Fruit fly (Drosophila melanogaster) whole organism, adult: Measurements from ENCODE around the gene Tailor.

Experiments used
- CG12768 ChIP-seq: fragments of 200-800 bp; sonication (Bioruptor generic); optimal IDR thresholded peaks from 2 replicates; lab custom pipeline; 2017; ENCODE audit warnings: missing biosample characterization, missing genetic modification characterization, mild to moderate bottlenecking, moderate library complexity, missing genetic modification reagents
- CG14711 ChIP-seq: fragments of 200-800 bp; sonication (Bioruptor generic); optimal IDR thresholded peaks from 2 replicates; lab custom pipeline; 2018; ENCODE audit warnings: missing biosample characterization, mild to moderate bottlenecking, missing genetic modification characterization, moderate library complexity
- CG1620 ChIP-seq: fragments of 200-800 bp; sonication (Bioruptor generic); optimal IDR thresholded peaks from 2 replicates; lab custom pipeline; 2016; ENCODE audit warnings: missing biosample characterization, missing genetic modification characterization
- CG5204 ChIP-seq: fragments of 200-800 bp; sonication (Bioruptor generic); optimal IDR thresholded peaks from 2 replicates; lab custom pipeline; 2016; ENCODE audit warnings: missing biosample characterization, missing genetic modification characterization
- CG7045 ChIP-seq: fragments of 200-800 bp; sonication (Bioruptor generic); optimal IDR thresholded peaks from 2 replicates; lab custom pipeline; 2017; ENCODE audit warnings: missing biosample characterization, mild to moderate bottlenecking, missing genetic modification characterization
- Hr96 ChIP-seq: fragments of 200-800 bp; sonication (Bioruptor generic); optimal IDR thresholded peaks from 2 replicates; lab custom pipeline; 2016; ENCODE audit warnings: missing biosample characterization, missing genetic modification characterization
- Mnt ChIP-seq: fragments of 200-800 bp; sonication (Bioruptor generic); optimal IDR thresholded peaks from 2 replicates; lab custom pipeline; 2016; ENCODE audit warnings: missing biosample characterization, mild to moderate bottlenecking, missing genetic modification characterization
- cic ChIP-seq: fragments of 200-800 bp; sonication (Bioruptor generic); optimal IDR thresholded peaks from 2 replicates; lab custom pipeline; 2017; ENCODE audit warnings: missing biosample characterization, mild to moderate bottlenecking, missing genetic modification characterization, moderate library complexity
- cnc ChIP-seq, 2 experiments: fragments of >200 bp; optimal IDR thresholded peaks; 2 replicates each; lab custom pipeline; 2017
- kay ChIP-seq: fragments of 200-800 bp; sonication (Bioruptor generic); peaks from one replicate; lab custom pipeline; 2016; ENCODE audit warnings: missing biosample characterization, missing genetic modification characterization, borderline replicate concordance
- ovo ChIP-seq: fragments of 200-800 bp; sonication (Bioruptor generic); optimal IDR thresholded peaks from 2 replicates; lab custom pipeline; 2016; ENCODE audit warnings: missing biosample characterization, missing genetic modification characterization
- tj ChIP-seq: fragments of 200-800 bp; sonication (Bioruptor generic); optimal IDR thresholded peaks from 3 replicates; lab custom pipeline; 2017; ENCODE audit warnings: missing biosample characterization, mild to moderate bottlenecking, missing genetic modification characterization, moderate library complexity
- toe ChIP-seq: fragments of 200-800 bp; sonication (Bioruptor generic); optimal IDR thresholded peaks from 2 replicates; lab custom pipeline; 2016; ENCODE audit warnings: missing biosample characterization, missing genetic modification characterization

DNA sequence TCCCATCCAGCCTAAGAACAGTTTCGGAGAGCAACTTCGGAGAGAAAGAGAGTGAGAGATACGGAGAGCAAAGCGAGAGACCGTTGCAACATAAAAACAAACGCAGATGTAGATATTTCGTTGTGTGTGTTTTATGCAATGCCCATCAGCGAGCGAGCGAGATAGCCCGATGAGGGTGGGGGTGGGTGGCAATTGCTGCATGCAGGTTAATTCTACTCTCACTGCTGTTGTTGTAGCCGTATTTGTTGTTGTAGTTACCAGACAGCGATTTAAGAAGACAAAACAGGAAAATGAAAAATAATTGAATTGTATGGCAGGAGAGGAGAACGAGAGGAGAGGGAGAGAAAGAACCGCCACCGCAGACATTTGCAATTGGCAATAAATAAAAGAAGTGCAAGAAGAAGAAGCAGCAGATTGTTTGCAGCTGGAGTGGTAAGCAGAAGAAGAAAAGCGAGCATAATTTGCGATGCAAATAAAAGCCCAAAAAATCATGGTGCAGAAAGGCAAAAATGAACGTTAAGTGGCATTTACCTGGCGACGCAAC lies 23.9 kb upstream of the Tailor start:
- TF ChIP-seq kay (GFP tag; lab: Kevin White, UChicago) (no peak), Hr96 (GFP tag; lab: Kevin White, UChicago) (no peak), Mnt (GFP tag; lab: Kevin White, UChicago) (no peak), CG14711 (tag; lab: Kevin White, UChicago) (no peak), CG5204 (GFP tag; lab: Kevin White, UChicago) (no peak), CG7045 (no peak), cnc (optimal IDR thresholded peaks at IDR 0.05; lab: Kevin White, UChicago) (no peak), toe (GFP tag; lab: Kevin White, UChicago) (no peak), CG12768 (GFP tag; lab: Kevin White, UChicago) (no peak), CG1620 (GFP tag; lab: Kevin White, UChicago) (no peak), cic (GFP tag; lab: Kevin White, UChicago) (no peak), ovo (GFP tag; lab: Kevin White, UChicago) (no peak), tj (GFP tag; lab: Kevin White, UChicago) (no peak)
